Fruit fly (Drosophila melanogaster) whole organism, adult: Measurements from ENCODE around the gene Mi-2.
A peak's percentile ranks its signal among the peaks of the same experiment; 100 is the strongest.

Source experiments
- CG1620 ChIP-seq: fragments of 200-800 bp; sonication (Bioruptor generic); optimal IDR thresholded peaks from 2 replicates; lab custom pipeline; 2016; ENCODE audit warnings: missing biosample characterization, missing genetic modification characterization
- CG5204 ChIP-seq: fragments of 200-800 bp; sonication (Bioruptor generic); optimal IDR thresholded peaks from 2 replicates; lab custom pipeline; 2016; ENCODE audit warnings: missing biosample characterization, missing genetic modification characterization
- Clk ChIP-seq: fragments of 200-800 bp; sonication (Bioruptor generic); optimal IDR thresholded peaks from 2 replicates; lab custom pipeline; 2017; ENCODE audit warnings: missing biosample characterization, missing genetic modification characterization
- Crg-1 ChIP-seq: fragments of 200-800 bp; sonication (Bioruptor generic); optimal IDR thresholded peaks from 2 replicates; lab custom pipeline; 2016; ENCODE audit warnings: missing biosample characterization, missing genetic modification characterization
- Hr96 ChIP-seq: fragments of 200-800 bp; sonication (Bioruptor generic); optimal IDR thresholded peaks from 2 replicates; lab custom pipeline; 2016; ENCODE audit warnings: missing biosample characterization, missing genetic modification characterization
- Mnt ChIP-seq: fragments of 200-800 bp; sonication (Bioruptor generic); optimal IDR thresholded peaks from 2 replicates; lab custom pipeline; 2016; ENCODE audit warnings: missing biosample characterization, mild to moderate bottlenecking, missing genetic modification characterization
- cic ChIP-seq: fragments of 200-800 bp; sonication (Bioruptor generic); optimal IDR thresholded peaks from 2 replicates; lab custom pipeline; 2017; ENCODE audit warnings: missing biosample characterization, mild to moderate bottlenecking, missing genetic modification characterization, moderate library complexity
- cnc ChIP-seq, 2 experiments: fragments of >200 bp; optimal IDR thresholded peaks; 2 replicates each; lab custom pipeline; 2017
- kay ChIP-seq: fragments of 200-800 bp; sonication (Bioruptor generic); peaks from one replicate; lab custom pipeline; 2016; ENCODE audit warnings: missing biosample characterization, missing genetic modification characterization, borderline replicate concordance
- ovo ChIP-seq: fragments of 200-800 bp; sonication (Bioruptor generic); optimal IDR thresholded peaks from 2 replicates; lab custom pipeline; 2016; ENCODE audit warnings: missing biosample characterization, missing genetic modification characterization
- pad ChIP-seq: fragments of 200-800 bp; sonication (Bioruptor generic); optimal IDR thresholded peaks from 3 replicates; lab custom pipeline; 2017; ENCODE audit warnings: missing biosample characterization, missing genetic modification characterization, mild to moderate bottlenecking, moderate library complexity, missing genetic modification reagents
- toe ChIP-seq: fragments of 200-800 bp; sonication (Bioruptor generic); optimal IDR thresholded peaks from 2 replicates; lab custom pipeline; 2016; ENCODE audit warnings: missing biosample characterization, missing genetic modification characterization

- TF ChIP-seq Hr96 (GFP tag; lab: Kevin White, UChicago): peak; percentile 24
- TF ChIP-seq cnc (optimal IDR thresholded peaks at IDR 0.05; lab: Kevin White, UChicago): no peak
- TF ChIP-seq toe: no peak
- TF ChIP-seq Mnt (GFP tag; lab: Kevin White, UChicago): no peak
- TF ChIP-seq Crg-1: no peak
- TF ChIP-seq CG5204 (GFP tag; lab: Kevin White, UChicago): no peak
- no peak for TF ChIP-seq CG1620 (GFP tag; lab: Kevin White, UChicago)
- TF ChIP-seq Clk: no peak
- TF ChIP-seq kay (GFP tag; lab: Kevin White, UChicago): peak; percentile 92
- TF ChIP-seq cic (GFP tag; lab: Kevin White, UChicago): no peak
- TF ChIP-seq ovo (GFP tag; lab: Kevin White, UChicago): no peak
- no peak for TF ChIP-seq pad (GFP tag; lab: Kevin White, UChicago)
These were observed 4.6 kb downstream of the Mi-2 start for dm6 chr3L:19905427-19905826.
